Worm (Caenorhabditis elegans) whole organism, L1 larva: ENCODE data around the gene K01A2.4.

Experiments
- ceh-88 ChIP-seq: fragments of 200-800 bp; sonication (Bioruptor generic); IDR thresholded peaks from 2 replicates; pipeline ENCODE4 v1.3.6; 2022; ENCODE audit warnings: missing genetic modification characterization, missing compliant biosample characterization
- efl-3 ChIP-seq: fragments of 200-800 bp; sonication (Bioruptor generic); optimal IDR thresholded peaks from 2 replicates; lab custom pipeline; 2018; ENCODE audit warnings: mild to moderate bottlenecking, missing genetic modification characterization, missing compliant biosample characterization
- irx-1 ChIP-seq: sonication (generic microtip); optimal IDR thresholded peaks from 2 replicates; lab custom pipeline; 2016; ENCODE audit warnings: missing genetic modification characterization, missing compliant biosample characterization
- lin-13 ChIP-seq: fragments of 150-350 bp; optimal IDR thresholded peaks from 2 replicates; lab custom pipeline; 2014; ENCODE audit warnings: missing biosample characterization, missing genetic modification reagents, missing genetic modification characterization
- mep-1 ChIP-seq: fragments of 150-350 bp; optimal IDR thresholded peaks from 2 replicates; lab custom pipeline; 2014; ENCODE audit warnings: missing biosample characterization, missing genetic modification characterization
- nhr-11 ChIP-seq: fragments of 150-350 bp; optimal IDR thresholded peaks from 2 replicates; lab custom pipeline; 2014; ENCODE audit warnings: missing biosample characterization, missing genetic modification characterization
- nhr-237 ChIP-seq: fragments of 150-350 bp; optimal IDR thresholded peaks from 2 replicates; lab custom pipeline; 2014; ENCODE audit warnings: missing biosample characterization, missing genetic modification characterization
- rnt-1 ChIP-seq: sonication (generic microtip); optimal IDR thresholded peaks from 2 replicates; lab custom pipeline; 2016; ENCODE audit warnings: mild to moderate bottlenecking, missing genetic modification characterization, moderate library complexity, missing compliant biosample characterization
- sup-37 ChIP-seq: fragments of 200-800 bp; sonication (Bioruptor generic); optimal IDR thresholded peaks from 2 replicates; lab custom pipeline; 2018; ENCODE audit warnings: mild to moderate bottlenecking, missing genetic modification characterization, missing compliant biosample characterization
- unc-62 ChIP-seq: fragments of 150-350 bp; optimal IDR thresholded peaks from 2 replicates; lab custom pipeline; 2014; ENCODE audit warnings: missing biosample characterization, missing genetic modification reagents, missing genetic modification characterization
- xbp-1 ChIP-seq: sonication (generic microtip); optimal IDR thresholded peaks from 2 replicates; lab custom pipeline; 2016; ENCODE audit warnings: missing genetic modification characterization, missing compliant biosample characterization
- zip-4 ChIP-seq: fragments of 200-800 bp; sonication (Bioruptor generic); optimal IDR thresholded peaks from 2 replicates; lab custom pipeline; 2018; ENCODE audit warnings: mild to moderate bottlenecking, missing genetic modification characterization, moderate library complexity, missing compliant biosample characterization

- TF ChIP-seq unc-62 (GFP tag; lab: Kevin White, UChicago) (no peak), sup-37 (GFP tag; lab: Kevin White, UChicago) (no peak), efl-3 (no peak), zip-4 (GFP tag; lab: Kevin White, UChicago) (no peak), xbp-1 (tag; lab: Kevin White, UChicago) (no peak), nhr-237 (no peak), ceh-88 (GFP tag; lab: Robert Waterston, UW) (no peak), nhr-11 (no peak), rnt-1 (tag; lab: Kevin White, UChicago) (no peak), lin-13 (no peak), mep-1 (tag; lab: Kevin White, UChicago) (no peak), irx-1 (no peak)
Measured at ce11 chrII:278636-279035, 28.6 kb upstream of the K01A2.4 start, which contains the start of gene B0432.8.
